Fruit fly (Drosophila melanogaster) whole organism, embryonic: ENCODE results near the gene CG33282.
A peak's percentile ranks its signal among the peaks of the same experiment; 100 is the strongest.

Source experiments
- Atf-2 ChIP-seq: fragments of 200-800 bp; sonication (Bioruptor generic); optimal IDR thresholded peaks from 2 replicates; lab custom pipeline; 2016; ENCODE audit warnings: missing biosample characterization, missing genetic modification characterization
- Awh ChIP-seq: fragments of 200-800 bp; sonication (Bioruptor generic); IDR thresholded peaks from 2 replicates; pipeline ENCODE4, ENCODE4 v1.3.6; 2022; ENCODE audit warnings: missing biosample characterization, missing genetic modification characterization
- Bdp1 ChIP-seq: fragments of 200-800 bp; sonication (Bioruptor generic); optimal IDR thresholded peaks from 3 replicates; lab custom pipeline; 2016; ENCODE audit warnings: missing biosample characterization, missing genetic modification characterization
- CG10366 ChIP-seq: fragments of 200-800 bp; sonication (Bioruptor generic); IDR thresholded peaks from 2 replicates; pipeline ENCODE4 v1.3.6; 2022; ENCODE audit warnings: missing biosample characterization, missing genetic modification characterization
- CG10431 ChIP-seq: fragments of 200-800 bp; sonication (Bioruptor generic); optimal IDR thresholded peaks from 3 replicates; lab custom pipeline; 2018; ENCODE audit warnings: missing biosample characterization, mild to moderate bottlenecking, missing genetic modification characterization
- CG10462 ChIP-seq: fragments of 200-800 bp; sonication (Bioruptor generic); optimal IDR thresholded peaks from 2 replicates; lab custom pipeline; 2016; ENCODE audit warnings: missing biosample characterization, missing genetic modification characterization
- CG10565 ChIP-seq: fragments of 200-800 bp; sonication (Bioruptor generic); optimal IDR thresholded peaks from 3 replicates; lab custom pipeline; 2016; ENCODE audit warnings: missing biosample characterization, mild to moderate bottlenecking, missing genetic modification characterization
- CG13424 ChIP-seq: fragments of 200-800 bp; sonication (Bioruptor generic); optimal IDR thresholded peaks from 2 replicates; lab custom pipeline; 2019; ENCODE audit warnings: missing biosample characterization, mild to moderate bottlenecking, missing genetic modification characterization, moderate library complexity
- CG15479 ChIP-seq: fragments of 200-800 bp; sonication (Bioruptor generic); optimal IDR thresholded peaks from 3 replicates; lab custom pipeline; 2019; ENCODE audit warnings: missing biosample characterization, mild to moderate bottlenecking, missing genetic modification characterization, moderate library complexity
- CG2678 ChIP-seq: fragments of 200-800 bp; sonication (Bioruptor generic); optimal IDR thresholded peaks from 3 replicates; lab custom pipeline; 2019; ENCODE audit warnings: missing biosample characterization, mild to moderate bottlenecking, missing genetic modification characterization, moderate library complexity
- CG2875 ChIP-seq: fragments of 200-800 bp; sonication (Bioruptor generic); optimal IDR thresholded peaks from 2 replicates; lab custom pipeline; 2017; ENCODE audit warnings: missing biosample characterization, mild to moderate bottlenecking, missing genetic modification characterization, missing genetic modification reagents
- CG30020 ChIP-seq: fragments of 200-800 bp; optimal IDR thresholded peaks from 2 replicates; lab custom pipeline; 2019; ENCODE audit warnings: missing biosample characterization, mild to moderate bottlenecking, missing genetic modification characterization, moderate library complexity
- CG30403 ChIP-seq: fragments of 200-800 bp; sonication (Bioruptor generic); optimal IDR thresholded peaks from 3 replicates; lab custom pipeline; 2016; ENCODE audit warnings: missing biosample characterization, missing genetic modification characterization
- CG34376 ChIP-seq: fragments of 200-800 bp; sonication (Bioruptor generic); optimal IDR thresholded peaks from 2 replicates; lab custom pipeline; 2018; ENCODE audit warnings: missing biosample characterization, mild to moderate bottlenecking, missing genetic modification characterization
- CG34422 ChIP-seq: fragments of 200-800 bp; sonication (Bioruptor generic); IDR thresholded peaks from 3 replicates; pipeline ENCODE4 v1.3.6; 2022; ENCODE audit warnings: missing biosample characterization, missing genetic modification characterization
- CG3847 ChIP-seq: fragments of 200-800 bp; sonication (Bioruptor generic); IDR thresholded peaks from 2 replicates; pipeline ENCODE4 v1.3.6; 2022; ENCODE audit warnings: missing biosample characterization, missing genetic modification characterization
- CG3995 ChIP-seq: fragments of 200-800 bp; sonication (Bioruptor generic); optimal IDR thresholded peaks from 3 replicates; lab custom pipeline; 2016; ENCODE audit warnings: missing biosample characterization, missing genetic modification characterization
- CG4707 ChIP-seq: fragments of 200-800 bp; sonication (Bioruptor generic); optimal IDR thresholded peaks from 2 replicates; lab custom pipeline; 2018; ENCODE audit warnings: missing biosample characterization, mild to moderate bottlenecking, missing genetic modification characterization, moderate library complexity
- CG4820 ChIP-seq: fragments of 200-800 bp; sonication (Bioruptor generic); optimal IDR thresholded peaks from 3 replicates; lab custom pipeline; 2016; ENCODE audit warnings: missing biosample characterization, missing genetic modification characterization
- CG6683 ChIP-seq: fragments of 200-800 bp; sonication (Bioruptor generic); optimal IDR thresholded peaks from 2 replicates; lab custom pipeline; 2017; ENCODE audit warnings: missing biosample characterization, mild to moderate bottlenecking, missing genetic modification characterization, missing genetic modification reagents
- CG7839 ChIP-seq: fragments of 200-800 bp; sonication (Bioruptor generic); optimal IDR thresholded peaks from 3 replicates; lab custom pipeline; 2018; ENCODE audit warnings: missing biosample characterization, mild to moderate bottlenecking, missing genetic modification characterization, moderate library complexity
- CG8359 ChIP-seq: fragments of 200-800 bp; sonication (Bioruptor generic); optimal IDR thresholded peaks from 2 replicates; lab custom pipeline; 2017; ENCODE audit warnings: missing biosample characterization, mild to moderate bottlenecking, missing genetic modification characterization, borderline replicate concordance
- Drgx ChIP-seq: fragments of 200-800 bp; sonication (Bioruptor generic); IDR thresholded peaks from 2 replicates; pipeline ENCODE4 v1.3.6; 2022; ENCODE audit warnings: missing biosample characterization, missing genetic modification characterization
- Fer2 ChIP-seq: fragments of 200-800 bp; sonication (Bioruptor generic); optimal IDR thresholded peaks from 2 replicates; lab custom pipeline; 2018; ENCODE audit warnings: missing biosample characterization, mild to moderate bottlenecking, missing genetic modification characterization, moderate library complexity
- Hr39 ChIP-seq: fragments of >200 bp; optimal IDR thresholded peaks from 2 replicates; lab custom pipeline; 2017
- Hr51 ChIP-seq, 2 experiments: fragments of 200-800 bp; sonication (Bioruptor generic); optimal IDR thresholded peaks; 2 replicates in 1 of 2; 3 replicates in 1 of 2; lab custom pipeline; 2016 to 2018; ENCODE audit warnings: missing biosample characterization in 2 of 2, missing genetic modification characterization in 2 of 2, mild to moderate bottlenecking in 1 of 2, moderate library complexity in 1 of 2
- Hr78 ChIP-seq, 2 experiments: fragments of 200-800 bp in 1 of 2; fragments of >200 bp in 1 of 2; sonication (Bioruptor generic) in 1 of 2; optimal IDR thresholded peaks; 2 replicates each; lab custom pipeline; 2017 to 2019; ENCODE audit warnings: missing biosample characterization in 2 of 2, missing genetic modification characterization in 2 of 2, mild to moderate bottlenecking in 1 of 2, moderate library complexity in 1 of 2
- Lpt ChIP-seq: fragments of >200 bp; optimal IDR thresholded peaks from 2 replicates; lab custom pipeline; 2018; ENCODE audit warnings: missing biosample characterization, missing genetic modification characterization
- NFAT ChIP-seq: fragments of 200-800 bp; sonication (Bioruptor generic); IDR thresholded peaks from 2 replicates; pipeline ENCODE4 v1.3.6; 2022; ENCODE audit warnings: missing biosample characterization, missing genetic modification characterization
- Nf-YA ChIP-seq: fragments of 200-800 bp; sonication (Bioruptor generic); IDR thresholded peaks from 2 replicates; pipeline ENCODE4 v1.3.6; 2022; ENCODE audit warnings: missing biosample characterization, missing genetic modification characterization
- Nf-YC ChIP-seq: fragments of 200-800 bp; optimal IDR thresholded peaks from 3 replicates; lab custom pipeline; 2019; ENCODE audit warnings: missing biosample characterization, mild to moderate bottlenecking, missing genetic modification characterization, moderate library complexity
- Ptx1 ChIP-seq: fragments of 200-800 bp; sonication (Bioruptor generic); IDR thresholded peaks from 2 replicates; pipeline ENCODE4 v1.3.6; 2022; ENCODE audit warnings: missing biosample characterization, missing genetic modification characterization
- Rx ChIP-seq: fragments of 200-800 bp; sonication (Bioruptor generic); IDR thresholded peaks from 2 replicates; pipeline ENCODE4 v1.3.6; 2022; ENCODE audit warnings: missing biosample characterization, missing genetic modification characterization
- Trl ChIP-seq, 3 experiments: fragments of >200 bp in 2 of 3; fragments of 200-800 bp in 1 of 3; sonication (Bioruptor generic) in 1 of 3; optimal IDR thresholded peaks; 2 replicates in 1 of 3; 3 replicates in 2 of 3; lab custom pipeline; 2016 to 2017; ENCODE audit warnings: missing biosample characterization in 1 of 3, missing genetic modification characterization in 1 of 3
- amos ChIP-seq: fragments of 200-800 bp; sonication (Bioruptor generic); IDR thresholded peaks from 2 replicates; pipeline ENCODE4 v1.3.6; 2022; ENCODE audit warnings: missing biosample characterization, missing genetic modification characterization; ENCODE audit not compliant: partially characterized antibody
- az2 ChIP-seq: fragments of 200-800 bp; sonication (Bioruptor generic); optimal IDR thresholded peaks from 3 replicates; lab custom pipeline; 2016; ENCODE audit warnings: missing biosample characterization, missing genetic modification characterization
- bowl ChIP-seq: fragments of 200-800 bp; sonication (Bioruptor generic); IDR thresholded peaks from 2 replicates; pipeline ENCODE4 v1.3.6; 2022; ENCODE audit warnings: missing biosample characterization, missing genetic modification characterization
- dm ChIP-seq: fragments of 200-800 bp; sonication (Bioruptor generic); optimal IDR thresholded peaks from 3 replicates; lab custom pipeline; 2016; ENCODE audit warnings: missing biosample characterization, missing genetic modification characterization
- en ChIP-seq: fragments of 200-800 bp; sonication (Bioruptor generic); optimal IDR thresholded peaks from 2 replicates; lab custom pipeline; 2016; ENCODE audit warnings: missing biosample characterization, missing genetic modification characterization
- exex ChIP-seq: fragments of 200-800 bp; sonication (Bioruptor generic); optimal IDR thresholded peaks from 4 replicates; lab custom pipeline; 2018; ENCODE audit warnings: missing biosample characterization, mild to moderate bottlenecking, missing genetic modification characterization, moderate library complexity
- eyg ChIP-seq: fragments of 200-800 bp; sonication (Bioruptor generic); optimal IDR thresholded peaks from 3 replicates; lab custom pipeline; 2016; ENCODE audit warnings: missing biosample characterization, missing genetic modification characterization
- hbn ChIP-seq: fragments of 200-800 bp; sonication (Bioruptor generic); IDR thresholded peaks from 2 replicates; pipeline ENCODE4 v1.3.6; 2022; ENCODE audit warnings: missing biosample characterization, missing genetic modification characterization; ENCODE audit not compliant: partially characterized antibody
- jumu ChIP-seq: fragments of 200-800 bp; sonication (Bioruptor generic); optimal IDR thresholded peaks from 3 replicates; lab custom pipeline; 2016; ENCODE audit warnings: missing biosample characterization, missing genetic modification characterization
- lmd ChIP-seq: fragments of 200-800 bp; sonication (Bioruptor generic); IDR thresholded peaks from 2 replicates; pipeline ENCODE4 v1.3.6; 2022; ENCODE audit warnings: missing biosample characterization, missing genetic modification characterization
- luna ChIP-seq: fragments of 200-800 bp; sonication (Bioruptor generic); optimal IDR thresholded peaks from 2 replicates; lab custom pipeline; 2016; ENCODE audit warnings: missing biosample characterization, missing genetic modification characterization
- nom ChIP-seq: fragments of 200-800 bp; sonication (Bioruptor generic); optimal IDR thresholded peaks from 2 replicates; lab custom pipeline; 2017; ENCODE audit warnings: missing biosample characterization, missing genetic modification characterization, mild to moderate bottlenecking, moderate library complexity, missing genetic modification reagents
- pum ChIP-seq: fragments of 200-800 bp; sonication (Bioruptor generic); optimal IDR thresholded peaks from 2 replicates; lab custom pipeline; 2016; ENCODE audit warnings: missing biosample characterization, missing genetic modification characterization
- run ChIP-seq: fragments of 200-800 bp; sonication (Bioruptor generic); optimal IDR thresholded peaks from 3 replicates; lab custom pipeline; 2018; ENCODE audit warnings: missing biosample characterization, mild to moderate bottlenecking, missing genetic modification characterization
- sima ChIP-seq: fragments of 200-800 bp; sonication (Bioruptor generic); optimal IDR thresholded peaks from 2 replicates; lab custom pipeline; 2016; ENCODE audit warnings: missing biosample characterization, missing genetic modification characterization
- sob ChIP-seq: fragments of 200-800 bp; sonication (Bioruptor generic); IDR thresholded peaks from 2 replicates; pipeline ENCODE4 v1.3.6; 2022; ENCODE audit warnings: missing biosample characterization, missing genetic modification characterization
- wdn ChIP-seq: fragments of 200-800 bp; sonication (Bioruptor generic); IDR thresholded peaks from 2 replicates; pipeline ENCODE4 v1.3.6; 2022; ENCODE audit warnings: missing biosample characterization, missing genetic modification characterization

The CG33282 gene

DNA sequence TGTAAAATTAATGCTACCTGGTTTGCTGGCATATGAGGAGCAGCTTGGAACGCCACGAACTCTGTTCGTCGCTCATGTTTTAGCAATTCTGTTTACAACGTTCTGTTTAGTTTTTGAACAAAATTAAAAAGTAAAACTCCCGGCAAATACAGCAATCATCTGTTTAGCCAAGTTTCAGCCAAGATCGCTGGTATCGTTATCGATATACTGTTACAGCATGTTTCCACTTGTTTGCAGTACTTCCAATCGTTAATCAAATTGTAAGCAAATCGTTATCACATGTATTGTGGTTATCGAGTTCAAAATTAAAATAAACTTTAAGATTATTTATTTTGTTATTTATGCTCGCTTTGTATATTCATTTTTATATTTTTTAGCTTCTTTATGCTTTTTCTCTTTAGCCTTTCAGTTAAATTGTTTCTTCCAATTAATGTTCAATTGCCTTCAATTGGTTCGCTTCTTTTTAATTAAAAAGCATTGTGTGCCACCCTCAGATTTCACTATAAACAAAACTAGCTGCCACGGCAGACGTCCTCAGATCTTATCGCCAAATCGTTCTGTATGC is 7.9 kb upstream of the CG33282 start, which contains the start of the genes Fign and CG8837 (continued):
- no peak for TF ChIP-seq en (GFP tag; lab: Kevin White, UChicago)
- TF ChIP-seq Nf-YC: no peak
- TF ChIP-seq Atf-2: no peak
- no peak for TF ChIP-seq CG34376
- TF ChIP-seq amos (GFP tag; lab: Robert Waterston, UW): peak; percentile 75
- TF ChIP-seq exex: no peak
- TF ChIP-seq CG3847 (GFP tag; lab: Robert Waterston, UW): no peak
- TF ChIP-seq CG10366 (GFP tag; lab: Robert Waterston, UW): no peak
- no peak for TF ChIP-seq CG13424 (tag; lab: Kevin White, UChicago)
- TF ChIP-seq CG10431 (GFP tag; lab: Kevin White, UChicago): no peak
- no peak for TF ChIP-seq az2 (GFP tag; lab: Kevin White, UChicago)
- TF ChIP-seq Nf-YA: no peak
- TF ChIP-seq Hr51 (GFP tag; optimal IDR thresholded peaks at IDR 0.05; lab: Kevin White, UChicago): no peak
- no peak for TF ChIP-seq Bdp1
- no peak for TF ChIP-seq Lpt
- TF ChIP-seq CG10462 (GFP tag; lab: Kevin White, UChicago): no peak
- no peak for TF ChIP-seq Hr78 (GFP tag; optimal IDR thresholded peaks at IDR 0.05; lab: Kevin White, UChicago)
- TF ChIP-seq Hr39 (lab: Kevin White, UChicago): no peak
- peak; percentile 58 for TF ChIP-seq hbn (GFP tag; lab: Robert Waterston, UW)
- peak; percentile 67 for TF ChIP-seq CG3995 (GFP tag; lab: Kevin White, UChicago)
- TF ChIP-seq CG10565 (GFP tag; lab: Kevin White, UChicago): no peak
- no peak for TF ChIP-seq CG2678 (tag; lab: Kevin White, UChicago)
- no peak for TF ChIP-seq CG6683 (GFP tag; lab: Kevin White, UChicago)
- TF ChIP-seq nom: no peak
- TF ChIP-seq lmd (GFP tag; lab: Robert Waterston, UW): no peak
- TF ChIP-seq wdn (GFP tag; lab: Robert Waterston, UW): no peak
- no peak for TF ChIP-seq sob (GFP tag; lab: Robert Waterston, UW)
- TF ChIP-seq bowl (GFP tag; lab: Robert Waterston, UW): no peak
- TF ChIP-seq dm (GFP tag; lab: Kevin White, UChicago): no peak
- TF ChIP-seq run (tag; lab: Kevin White, UChicago): no peak
- no peak for TF ChIP-seq Trl (optimal IDR thresholded peaks at IDR 0.05; lab: Kevin White, UChicago)
- TF ChIP-seq Trl (GFP tag; optimal IDR thresholded peaks at IDR 0.05; lab: Kevin White, UChicago): no peak
- no peak for TF ChIP-seq CG7839 (tag; lab: Kevin White, UChicago)
- TF ChIP-seq luna (GFP tag; lab: Kevin White, UChicago): no peak
- no peak for TF ChIP-seq jumu (GFP tag; lab: Kevin White, UChicago)
- no peak for TF ChIP-seq Ptx1
- no peak for TF ChIP-seq CG8359
- TF ChIP-seq CG15479 (GFP tag; lab: Kevin White, UChicago): no peak
- no peak for TF ChIP-seq CG2875 (GFP tag; lab: Kevin White, UChicago)
- TF ChIP-seq pum: no peak
- TF ChIP-seq Rx (GFP tag; lab: Robert Waterston, UW): no peak
- TF ChIP-seq Fer2: no peak
- TF ChIP-seq CG34422: no peak
- TF ChIP-seq NFAT (GFP tag; lab: Robert Waterston, UW): no peak
- TF ChIP-seq CG30020: peak; percentile 71
- TF ChIP-seq Awh (GFP tag; lab: Robert Waterston, UW): no peak
- no peak for TF ChIP-seq CG30403
- TF ChIP-seq CG4820 (GFP tag; lab: Kevin White, UChicago): no peak
- TF ChIP-seq CG4707 (GFP tag; lab: Kevin White, UChicago): no peak
- no peak for TF ChIP-seq Drgx
- TF ChIP-seq eyg (GFP tag; lab: Kevin White, UChicago): no peak
- TF ChIP-seq sima (GFP tag; lab: Kevin White, UChicago): no peak
